Worm (Caenorhabditis elegans): ENCODE results near the gene C04E7.5.

- TF ChIP-seq ceh-82 (tag; optimal IDR thresholded peaks at IDR 0.05), result no peak
- TF ChIP-seq ama-1 (optimal IDR thresholded peaks at IDR 0.05), result no peak
Observed at ce11 chrX:371761-372285, 11.2 kb downstream of the C04E7.5 start, which contains the start of gene nrde-3.
